Fruit fly (Drosophila melanogaster) whole organism, embryonic: ENCODE results near the gene CG10140.

ENCODE experiments used
- BEAF-32 ChIP-seq: fragments of 200-800 bp; sonication (Bioruptor generic); optimal IDR thresholded peaks from 3 replicates; lab custom pipeline; 2017; ENCODE audit warnings: missing biosample characterization, missing genetic modification characterization, mild to moderate bottlenecking, moderate library complexity, missing genetic modification reagents
- CG1024 ChIP-seq: fragments of 200-800 bp; sonication (Bioruptor generic); IDR thresholded peaks from 2 replicates; pipeline ENCODE4 v1.3.6; 2022; ENCODE audit warnings: missing biosample characterization, missing genetic modification characterization
- CG10321 ChIP-seq: fragments of 200-800 bp; sonication (Bioruptor generic); IDR thresholded peaks from 2 replicates; pipeline ENCODE4 v1.3.6; 2022; ENCODE audit warnings: missing biosample characterization, missing genetic modification characterization
- CG11456 ChIP-seq: fragments of 200-800 bp; sonication (Bioruptor generic); IDR thresholded peaks from 3 replicates; pipeline ENCODE4 v1.3.6; 2022; ENCODE audit warnings: missing biosample characterization, missing genetic modification characterization
- CG12071 ChIP-seq: fragments of 200-800 bp; sonication (Bioruptor generic); optimal IDR thresholded peaks from 3 replicates; lab custom pipeline; 2018; ENCODE audit warnings: missing biosample characterization, mild to moderate bottlenecking, missing genetic modification characterization
- CG15269 ChIP-seq: fragments of 200-800 bp; sonication (Bioruptor generic); optimal IDR thresholded peaks from 2 replicates; lab custom pipeline; 2018; ENCODE audit warnings: missing biosample characterization, mild to moderate bottlenecking, missing genetic modification characterization, moderate library complexity
- CG18764 ChIP-seq: fragments of 200-800 bp; sonication (Bioruptor generic); optimal IDR thresholded peaks from 3 replicates; lab custom pipeline; 2016; ENCODE audit warnings: missing biosample characterization, missing genetic modification characterization
- CG2120 ChIP-seq: fragments of 200-800 bp; sonication (Bioruptor generic); optimal IDR thresholded peaks from 3 replicates; lab custom pipeline; 2016; ENCODE audit warnings: missing biosample characterization, missing genetic modification characterization
- CG2129 ChIP-seq: fragments of 200-800 bp; sonication (Bioruptor generic); IDR thresholded peaks from 2 replicates; pipeline ENCODE4 v1.3.6; 2022; ENCODE audit warnings: missing biosample characterization, missing genetic modification characterization; ENCODE audit not compliant: partially characterized antibody
- CG2889 ChIP-seq: fragments of 200-800 bp; sonication (Bioruptor generic); IDR thresholded peaks from 3 replicates; pipeline ENCODE4 v1.3.6; 2022; ENCODE audit warnings: missing biosample characterization, missing genetic modification characterization
- CG30431 ChIP-seq: fragments of 200-800 bp; sonication (Bioruptor generic); optimal IDR thresholded peaks from 2 replicates; lab custom pipeline; 2017; ENCODE audit warnings: missing biosample characterization, missing genetic modification characterization
- CG3163 ChIP-seq: fragments of 200-800 bp; sonication (Bioruptor generic); optimal IDR thresholded peaks from 3 replicates; lab custom pipeline; 2016; ENCODE audit warnings: missing biosample characterization, missing genetic modification characterization
- CG3995 ChIP-seq: fragments of 200-800 bp; sonication (Bioruptor generic); optimal IDR thresholded peaks from 3 replicates; lab custom pipeline; 2016; ENCODE audit warnings: missing biosample characterization, missing genetic modification characterization
- CG42726 ChIP-seq: fragments of 200-800 bp; sonication (Bioruptor generic); IDR thresholded peaks from 2 replicates; pipeline ENCODE4 v1.3.6; 2022; ENCODE audit warnings: missing biosample characterization, missing genetic modification characterization; ENCODE audit not compliant: partially characterized antibody
- CG6175 ChIP-seq: fragments of 200-800 bp; sonication (Bioruptor generic); IDR thresholded peaks from 3 replicates; pipeline ENCODE4 v1.3.6; 2022; ENCODE audit warnings: missing biosample characterization, missing genetic modification characterization
- CG6813 ChIP-seq: fragments of 200-800 bp; sonication (Bioruptor generic); optimal IDR thresholded peaks from 2 replicates; lab custom pipeline; 2017; ENCODE audit warnings: missing biosample characterization, missing genetic modification characterization, mild to moderate bottlenecking, moderate library complexity, missing genetic modification reagents
- CG7745 ChIP-seq: fragments of 200-800 bp; sonication (Bioruptor generic); optimal IDR thresholded peaks from 2 replicates; lab custom pipeline; 2018; ENCODE audit warnings: missing biosample characterization, mild to moderate bottlenecking, missing genetic modification characterization, moderate library complexity
- CkIIα-i1 ChIP-seq: fragments of 200-800 bp; sonication (Bioruptor generic); IDR thresholded peaks from 2 replicates; pipeline ENCODE4 v1.3.6; 2022; ENCODE audit warnings: missing biosample characterization, missing genetic modification characterization
- Dbx ChIP-seq: fragments of 200-800 bp; sonication (Bioruptor generic); IDR thresholded peaks from 3 replicates; pipeline ENCODE4 v1.3.6; 2022; ENCODE audit warnings: missing biosample characterization, missing genetic modification characterization
- Dref ChIP-seq: fragments of 200-800 bp; sonication (Bioruptor generic); IDR thresholded peaks from 2 replicates; pipeline ENCODE4 v1.3.6; 2022; ENCODE audit warnings: missing biosample characterization, missing genetic modification characterization
- E2f1 ChIP-seq: fragments of 200-800 bp; sonication (Bioruptor generic); IDR thresholded peaks from 2 replicates; pipeline ENCODE4 v1.3.6; 2022; ENCODE audit warnings: missing biosample characterization, missing genetic modification characterization
- Gug ChIP-seq: fragments of 200-800 bp; sonication (Bioruptor generic); IDR thresholded peaks from 4 replicates; pipeline ENCODE4 v1.3.6; 2022; ENCODE audit warnings: missing biosample characterization, missing genetic modification characterization
- Hand ChIP-seq: fragments of 200-800 bp; sonication (Bioruptor generic); optimal IDR thresholded peaks from 2 replicates; lab custom pipeline; 2017; ENCODE audit warnings: mild to moderate bottlenecking, missing biosample characterization, missing genetic modification reagents, missing genetic modification characterization
- Hr51 ChIP-seq, 2 experiments: fragments of 200-800 bp; sonication (Bioruptor generic); optimal IDR thresholded peaks; 2 replicates in 1 of 2; 3 replicates in 1 of 2; lab custom pipeline; 2016 to 2018; ENCODE audit warnings: missing biosample characterization in 2 of 2, missing genetic modification characterization in 2 of 2, mild to moderate bottlenecking in 1 of 2, moderate library complexity in 1 of 2
- Jarid2 ChIP-seq: fragments of 200-800 bp; sonication (Bioruptor generic); optimal IDR thresholded peaks from 3 replicates; lab custom pipeline; 2017; ENCODE audit warnings: mild to moderate bottlenecking, missing biosample characterization, missing genetic modification reagents, missing genetic modification characterization
- Lim3 ChIP-seq: fragments of 200-800 bp; sonication (Bioruptor generic); IDR thresholded peaks from 2 replicates; pipeline ENCODE4 v1.3.6; 2022; ENCODE audit warnings: missing biosample characterization, missing genetic modification characterization
- Max ChIP-seq: fragments of 200-800 bp; sonication (Bioruptor generic); optimal IDR thresholded peaks from 2 replicates; lab custom pipeline; 2016; ENCODE audit warnings: missing biosample characterization, mild to moderate bottlenecking, missing genetic modification characterization
- Meics ChIP-seq: fragments of 200-800 bp; sonication (Bioruptor generic); optimal IDR thresholded peaks from 2 replicates; lab custom pipeline; 2017; ENCODE audit warnings: missing biosample characterization, mild to moderate bottlenecking, missing genetic modification characterization
- NfI ChIP-seq: fragments of 200-800 bp; sonication (Bioruptor generic); optimal IDR thresholded peaks from 3 replicates; lab custom pipeline; 2018; ENCODE audit warnings: missing biosample characterization, mild to moderate bottlenecking, missing genetic modification characterization, moderate library complexity
- Ptx1 ChIP-seq: fragments of 200-800 bp; sonication (Bioruptor generic); IDR thresholded peaks from 2 replicates; pipeline ENCODE4 v1.3.6; 2022; ENCODE audit warnings: missing biosample characterization, missing genetic modification characterization
- Rfx ChIP-seq: fragments of 200-800 bp; sonication (Bioruptor generic); IDR thresholded peaks from 2 replicates; pipeline ENCODE4 v1.3.6; 2022; ENCODE audit warnings: missing biosample characterization, missing genetic modification characterization
- Scr ChIP-seq: fragments of 200-800 bp; sonication (Bioruptor generic); IDR thresholded peaks from 2 replicates; pipeline ENCODE4 v1.3.6; 2022; ENCODE audit warnings: missing biosample characterization, missing genetic modification characterization; ENCODE audit not compliant: partially characterized antibody
- Sox102F ChIP-seq: fragments of 200-800 bp; sonication (Bioruptor generic); optimal IDR thresholded peaks from 2 replicates; lab custom pipeline; 2018; ENCODE audit warnings: missing biosample characterization, mild to moderate bottlenecking, missing genetic modification characterization, moderate library complexity
- Usf ChIP-seq: fragments of 200-800 bp; sonication (Bioruptor generic); optimal IDR thresholded peaks from 2 replicates; lab custom pipeline; 2017; ENCODE audit warnings: missing genotype, missing biosample characterization, missing genetic modification characterization
- bsh ChIP-seq, 2 experiments: fragments of 200-800 bp; sonication (Bioruptor generic); optimal IDR thresholded peaks; 2 replicates each; lab custom pipeline; 2017 to 2018; ENCODE audit warnings: mild to moderate bottlenecking in 2 of 2, missing biosample characterization in 2 of 2, missing genetic modification characterization in 2 of 2, moderate library complexity in 1 of 2
- croc ChIP-seq: fragments of 200-800 bp; sonication (Bioruptor generic); conservative IDR thresholded peaks from 3 replicates; pipeline ENCODE4 v1.3.6; 2022; ENCODE audit warnings: missing biosample characterization, missing genetic modification characterization
- dm ChIP-seq: fragments of 200-800 bp; sonication (Bioruptor generic); optimal IDR thresholded peaks from 3 replicates; lab custom pipeline; 2016; ENCODE audit warnings: missing biosample characterization, missing genetic modification characterization
- fd64A ChIP-seq: fragments of 200-800 bp; sonication (Bioruptor generic); optimal IDR thresholded peaks from 3 replicates; lab custom pipeline; 2018; ENCODE audit warnings: missing biosample characterization, mild to moderate bottlenecking, missing genetic modification characterization
- hbn ChIP-seq: fragments of 200-800 bp; sonication (Bioruptor generic); IDR thresholded peaks from 2 replicates; pipeline ENCODE4 v1.3.6; 2022; ENCODE audit warnings: missing biosample characterization, missing genetic modification characterization; ENCODE audit not compliant: partially characterized antibody
- lmd ChIP-seq: fragments of 200-800 bp; sonication (Bioruptor generic); IDR thresholded peaks from 2 replicates; pipeline ENCODE4 v1.3.6; 2022; ENCODE audit warnings: missing biosample characterization, missing genetic modification characterization
- nmo ChIP-seq: fragments of 200-800 bp; sonication (Bioruptor generic); optimal IDR thresholded peaks from 2 replicates; lab custom pipeline; 2018; ENCODE audit warnings: missing biosample characterization, mild to moderate bottlenecking, missing genetic modification characterization, moderate library complexity
- pan ChIP-seq, 4 experiments: fragments of >200 bp in 3 of 4; fragments of 200-800 bp in 1 of 4; sonication (Bioruptor generic) in 1 of 4; optimal IDR thresholded peaks in 3 of 4; IDR thresholded peaks in 1 of 4; 2 replicates each; pipeline versions ENCODE4 v1.3.6 to Lab custom; 2017 to 2022; ENCODE audit warnings: missing biosample characterization in 2 of 4, missing genetic modification characterization in 2 of 4, mixed read lengths in 1 of 4
- pfk ChIP-seq: fragments of 200-800 bp; sonication (Bioruptor generic); optimal IDR thresholded peaks from 2 replicates; lab custom pipeline; 2018; ENCODE audit warnings: missing biosample characterization, mild to moderate bottlenecking, missing genetic modification characterization, moderate library complexity
- schlank ChIP-seq: fragments of 200-800 bp; sonication (Bioruptor generic); optimal IDR thresholded peaks from 2 replicates; lab custom pipeline; 2018; ENCODE audit warnings: missing biosample characterization, mild to moderate bottlenecking, missing genetic modification characterization
- shn ChIP-seq: fragments of 200-800 bp; sonication (Bioruptor generic); optimal IDR thresholded peaks from 3 replicates; lab custom pipeline; 2016; ENCODE audit warnings: missing biosample characterization, missing genetic modification characterization
- sob ChIP-seq: fragments of 200-800 bp; sonication (Bioruptor generic); IDR thresholded peaks from 2 replicates; pipeline ENCODE4 v1.3.6; 2022; ENCODE audit warnings: missing biosample characterization, missing genetic modification characterization
- sr ChIP-seq: fragments of 200-800 bp; sonication (Bioruptor generic); IDR thresholded peaks from 3 replicates; pipeline ENCODE4 v1.3.6; 2022; ENCODE audit warnings: missing biosample characterization, missing genetic modification characterization
- stc ChIP-seq: fragments of 200-800 bp; sonication (Bioruptor generic); IDR thresholded peaks from 2 replicates; pipeline ENCODE4 v1.3.6; 2022; ENCODE audit warnings: missing biosample characterization, missing genetic modification characterization

CG10140 gene

DNA sequence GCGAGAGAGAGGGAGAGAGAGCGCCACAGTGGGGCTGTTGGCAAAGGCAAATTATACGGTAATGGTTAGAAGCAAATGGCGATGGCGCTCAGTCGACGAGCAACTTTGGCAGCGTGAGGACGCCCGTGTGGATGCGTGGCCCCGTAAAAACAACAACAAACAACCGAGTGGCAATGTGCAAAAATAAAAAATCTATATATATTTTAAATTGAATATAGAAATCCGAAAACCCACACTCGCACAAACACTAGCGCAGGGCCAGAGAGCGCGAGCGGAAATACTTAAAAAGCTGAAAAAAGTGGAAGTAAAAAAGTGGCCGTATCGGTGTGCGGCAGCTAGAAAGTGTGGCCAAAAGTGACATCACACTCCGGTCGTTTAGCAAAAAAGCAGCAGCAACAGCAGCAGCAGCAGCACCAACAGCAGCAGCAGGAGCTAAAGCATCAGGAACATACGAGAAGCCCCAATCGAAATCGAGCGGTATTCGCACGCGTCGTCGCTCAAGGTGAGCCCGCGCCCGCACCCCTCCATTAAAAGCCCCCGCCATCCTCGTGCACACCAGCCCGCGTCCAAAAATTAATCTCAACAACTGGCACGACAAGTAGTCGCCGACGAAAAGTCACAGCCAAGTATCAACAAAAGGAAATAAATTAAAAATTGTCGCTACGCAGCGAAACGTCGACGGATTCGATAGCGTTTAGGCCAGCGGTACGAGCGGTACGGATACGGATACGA is 37.3 kb upstream of the CG10140 start, which contains the start of gene stv (continued):
- TF ChIP-seq Max (GFP tag; lab: Kevin White, UChicago) (no peak), Hand (no peak), CG1024 (GFP tag; lab: Robert Waterston, UW) (no peak), Jarid2 (peak; percentile 93), CG2120 (no peak), CG7745 (tag; lab: Kevin White, UChicago) (no peak), shn (no peak), E2f1 (GFP tag; lab: Robert Waterston, UW) (no peak), fd64A (GFP tag; lab: Kevin White, UChicago) (no peak), Rfx (peak; percentile 45; the same call in 1 of the 2 replicates), Usf (GFP tag; lab: Kevin White, UChicago) (no peak), croc (no peak), Scr (GFP tag; lab: Robert Waterston, UW) (peak; percentile 25; the same call in 1 of the 2 replicates), hbn (GFP tag; lab: Robert Waterston, UW) (no peak; the same call in none of the 2 replicates), Ptx1 (GFP tag; lab: Robert Waterston, UW) (no peak), bsh (GFP tag; optimal IDR thresholded peaks at IDR 0.05; lab: Kevin White, UChicago) (no peak), stc (GFP tag; lab: Robert Waterston, UW) (0 out of 2 replicates have a peak, but pooled peaks have one; percentile 35), pfk (GFP tag; lab: Kevin White, UChicago) (no peak), CG11456 (GFP tag; lab: Robert Waterston, UW) (peak; percentile 37; the same call in 2 of the 3 replicates), sob (0 out of 2 replicates have a peak, but pooled peaks have one; percentile 7), sr (GFP tag; lab: Robert Waterston, UW) (peak; percentile 64; the same call in 2 of the 3 replicates), CG42726 (GFP tag; lab: Robert Waterston, UW) (peak; percentile 46; the same call in 1 of the 2 replicates), Gug (GFP tag; lab: Robert Waterston, UW) (peak; percentile 28; the same call in 1 of the 4 replicates), schlank (tag; lab: Kevin White, UChicago) (no peak), CG12071 (GFP tag; lab: Kevin White, UChicago) (no peak), Dref (GFP tag; lab: Robert Waterston, UW) (no peak), pan (optimal IDR thresholded peaks at IDR 0.05; lab: Kevin White, UChicago) (no peak), pan (GFP tag; optimal IDR thresholded peaks at IDR 0.05 in 1 of 2, IDR thresholded peaks at IDR 0.05 in 1 of 2) (no peak), CG10321 (GFP tag; lab: Robert Waterston, UW) (peak; percentile 29; the same call in 1 of the 2 replicates), CG18764 (no peak), CkIIα-i1 (no peak), Hr51 (GFP tag; optimal IDR thresholded peaks at IDR 0.05; lab: Kevin White, UChicago) (no peak), CG6175 (GFP tag; lab: Robert Waterston, UW) (0 out of 3 replicates have a peak, but pooled peaks have one; percentile 28), Dbx (GFP tag; lab: Robert Waterston, UW) (peak; percentile 29; the same call in 2 of the 3 replicates), Lim3 (GFP tag; lab: Robert Waterston, UW) (no peak), CG6813 (GFP tag; lab: Kevin White, UChicago) (peak; percentile 7), Sox102F (GFP tag; lab: Kevin White, UChicago) (no peak), CG15269 (tag; lab: Kevin White, UChicago) (no peak), nmo (GFP tag; lab: Kevin White, UChicago) (no peak), CG2129 (GFP tag; lab: Robert Waterston, UW) (no peak), CG3995 (GFP tag; lab: Kevin White, UChicago) (no peak), NfI (no peak), Meics (GFP tag; lab: Kevin White, UChicago) (no peak), CG30431 (no peak), CG2889 (no peak), BEAF-32 (GFP tag; lab: Kevin White, UChicago) (no peak), lmd (no peak), CG3163 (no peak), dm (GFP tag; lab: Kevin White, UChicago) (no peak)
